Worm (Caenorhabditis elegans): ENCODE results near the gene C35B1.2.

C35B1.2 gene

DNA sequence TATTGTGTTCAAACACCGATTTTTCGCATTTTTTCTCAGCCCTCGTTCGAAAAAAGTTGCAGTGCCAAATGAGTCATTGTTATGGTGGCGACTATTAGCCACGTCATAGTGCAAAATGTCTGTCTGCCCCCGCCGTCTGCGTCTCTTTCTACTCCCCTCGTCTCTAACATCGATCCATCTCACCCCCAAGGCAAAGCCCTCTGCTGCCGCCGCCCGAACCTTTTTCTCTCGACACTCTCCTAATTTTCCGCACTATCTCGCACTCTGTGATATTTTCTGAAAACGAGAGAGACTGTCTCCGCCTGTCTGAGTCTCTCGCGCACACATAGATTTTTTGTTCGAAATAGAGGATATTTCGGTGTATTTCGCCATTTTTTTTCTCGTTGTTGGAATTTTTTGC, 7.1 kb downstream of the C35B1.2 start (continued):
- TF ChIP-seq unc-62 (GFP tag; optimal IDR thresholded peaks at IDR 0.05): no peak
- TF ChIP-seq C17E4.6 (GFP tag; IDR thresholded peaks at IDR 0.05): no peak
- TF ChIP-seq attf-6 (GFP tag; IDR thresholded peaks at IDR 0.05): no peak
- TF ChIP-seq gei-17 (GFP tag; optimal IDR thresholded peaks at IDR 0.05): no peak
- TF ChIP-seq Y67H2A.10 (GFP tag; conservative IDR thresholded peaks at IDR 0.05): no peak
- no peak for TF ChIP-seq nhr-179 (tag; optimal IDR thresholded peaks at IDR 0.05)
- no peak for TF ChIP-seq D2030.7 (GFP tag; IDR thresholded peaks at IDR 0.05)
- no peak for TF ChIP-seq ekl-4 (GFP tag; IDR thresholded peaks at IDR 0.05)
- TF ChIP-seq nfya-2 (GFP tag; IDR thresholded peaks at IDR 0.05): no peak
- TF ChIP-seq snpc-1.1 (tag; optimal IDR thresholded peaks at IDR 0.05; ENCODE audit: insufficient read depth): no peak
- no peak for TF ChIP-seq hlh-12 (tag; optimal IDR thresholded peaks at IDR 0.05)
- TF ChIP-seq ceh-91 (GFP tag; IDR thresholded peaks at IDR 0.05): no peak
- TF ChIP-seq tlf-1 (GFP tag; optimal IDR thresholded peaks at IDR 0.05): no peak
- TF ChIP-seq ceh-40 (GFP tag; IDR thresholded peaks at IDR 0.05): no peak
- no peak for TF ChIP-seq madf-10 (tag; optimal IDR thresholded peaks at IDR 0.05)
- TF ChIP-seq F23B12.7 (tag; optimal IDR thresholded peaks at IDR 0.05; ENCODE audit: insufficient read depth): no peak
- TF ChIP-seq let-607 (tag; optimal IDR thresholded peaks at IDR 0.05): peak; percentile 6 to 56
- no peak for TF ChIP-seq T07F8.4 (tag; optimal IDR thresholded peaks at IDR 0.05)
- no peak for TF ChIP-seq hsf-1 (GFP tag; IDR thresholded peaks at IDR 0.05)
- no peak for TF ChIP-seq egl-44 (GFP tag; IDR thresholded peaks at IDR 0.05)
- no peak for TF ChIP-seq Y53F4B.3 (GFP tag; IDR thresholded peaks at IDR 0.05)
- no peak for TF ChIP-seq nhr-27 (tag; optimal IDR thresholded peaks at IDR 0.05)
- TF ChIP-seq dox-1 (GFP tag; IDR thresholded peaks at IDR 0.05): no peak
- no peak for TF ChIP-seq egrh-3 (GFP tag; IDR thresholded peaks at IDR 0.05)
- peak; percentile 3 for TF ChIP-seq lin-54 (GFP tag; optimal IDR thresholded peaks at IDR 0.05)
- no peak for TF ChIP-seq egl-18 (GFP tag; IDR thresholded peaks at IDR 0.05)
- no peak for TF ChIP-seq xnd-1 (tag; optimal IDR thresholded peaks at IDR 0.05)
- no peak for TF ChIP-seq sea-2 (GFP tag; IDR thresholded peaks at IDR 0.05)
- TF ChIP-seq bed-2 (GFP tag; IDR thresholded peaks at IDR 0.05): no peak
- no peak for TF ChIP-seq efl-1 (GFP tag; optimal IDR thresholded peaks at IDR 0.05)
- TF ChIP-seq ZK185.1 (tag; optimal IDR thresholded peaks at IDR 0.05; ENCODE audit: poor library complexity, severe bottlenecking): peak; percentile 65
- no peak for TF ChIP-seq athp-1 (tag; optimal IDR thresholded peaks at IDR 0.05)
- TF ChIP-seq sptf-2 (GFP tag; optimal IDR thresholded peaks at IDR 0.05): no peak
- TF ChIP-seq ceh-58 (GFP tag; IDR thresholded peaks at IDR 0.05): no peak
- no peak for TF ChIP-seq hlh-26 (GFP tag; conservative IDR thresholded peaks at IDR 0.05)

DNA sequence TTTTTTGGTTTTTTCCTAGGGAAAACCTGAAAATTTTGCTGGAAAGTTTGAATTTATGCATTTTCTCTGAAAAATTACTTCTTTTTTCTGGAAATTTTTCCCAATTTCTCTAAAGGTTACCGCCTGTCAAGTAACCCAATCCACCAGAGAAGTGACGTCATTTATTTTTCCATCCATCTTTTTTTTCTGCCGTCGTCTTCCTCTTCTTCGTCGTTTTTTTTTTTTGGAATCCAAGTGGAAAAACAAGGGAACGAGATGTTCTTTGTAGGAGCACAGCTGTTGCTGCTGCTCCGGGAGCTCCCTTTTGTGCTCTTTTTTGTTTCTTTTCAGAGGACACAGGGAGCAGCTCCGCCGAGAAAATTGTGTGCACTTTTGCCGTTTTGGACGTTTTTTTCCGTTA, 8.4 kb downstream of the C35B1.2 start:
- TF ChIP-seq atf-7 (tag; optimal IDR thresholded peaks at IDR 0.05) (peak; percentile 62), Y53G8AR.9 (GFP tag; conservative IDR thresholded peaks at IDR 0.05) (no peak), K11D2.4 (GFP tag; IDR thresholded peaks at IDR 0.05) (0 out of 2 replicates have a peak, but pooled peaks have one; percentile 36)

ce11 chrIV:4096940-4097339, 10.9 kb downstream of the C35B1.2 start:
- TF ChIP-seq aptf-3 (GFP tag; IDR thresholded peaks at IDR 0.05) (no peak), lin-35 (GFP tag; optimal IDR thresholded peaks at IDR 0.05) (no peak), Y79H2A.3 (GFP tag; conservative IDR thresholded peaks at IDR 0.05) (no peak), cebp-1 (GFP tag; IDR thresholded peaks at IDR 0.05) (no peak), cebp-1 (tag; optimal IDR thresholded peaks at IDR 0.05) (peak; percentile 67), bed-2 (GFP tag; IDR thresholded peaks at IDR 0.05) (no peak)

All from whole organism, young adult.